Worm (Caenorhabditis elegans): ENCODE measurements around the gene srg-22.

DNA sequence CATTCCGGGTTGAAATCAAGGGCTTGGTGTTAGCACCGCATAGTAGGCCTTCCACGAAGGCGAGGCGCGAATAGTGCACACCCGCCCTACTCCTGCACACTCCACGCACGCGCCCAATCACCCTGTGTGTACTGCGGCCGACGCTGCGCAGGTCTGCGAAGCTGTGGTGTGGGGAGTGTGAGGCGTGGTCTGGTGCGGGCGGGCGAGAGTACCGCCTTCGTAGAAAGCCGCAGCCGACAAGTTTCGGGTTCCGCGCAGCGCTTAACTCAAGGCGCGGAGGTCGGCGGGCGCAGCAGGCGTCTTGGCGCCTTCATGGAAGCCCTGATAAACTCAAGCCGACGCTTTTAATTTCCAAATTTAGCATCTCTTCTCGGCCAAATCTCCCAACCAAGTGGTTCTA, 14.8 kb upstream of the srg-22 start:
- TF ChIP-seq snpc-4 (tag; optimal IDR thresholded peaks at IDR 0.05): no peak
- TF ChIP-seq ceh-16 (tag; optimal IDR thresholded peaks at IDR 0.05): no peak
- TF ChIP-seq nhr-76 (tag; optimal IDR thresholded peaks at IDR 0.05): no peak
- no peak for TF ChIP-seq R02D3.7 (tag; optimal IDR thresholded peaks at IDR 0.05)
- TF ChIP-seq unc-62 (GFP tag; optimal IDR thresholded peaks at IDR 0.05): no peak
- TF ChIP-seq pha-4 (tag; optimal IDR thresholded peaks at IDR 0.05): no peak
- no peak for TF ChIP-seq mdl-1 (tag; optimal IDR thresholded peaks at IDR 0.05)
- no peak for TF ChIP-seq nhr-77 (tag; optimal IDR thresholded peaks at IDR 0.05)
- no peak for TF ChIP-seq aly-2 (tag; optimal IDR thresholded peaks at IDR 0.05)
